Fruit fly (Drosophila melanogaster) whole organism, embryonic: ENCODE measurements around the gene mTerf3.

ENCODE experiments used
- Abd-B ChIP-seq: fragments of 200-800 bp; sonication (Bioruptor generic); optimal IDR thresholded peaks from 2 replicates; lab custom pipeline; 2018; ENCODE audit warnings: missing biosample characterization, mild to moderate bottlenecking, missing genetic modification characterization, moderate library complexity
- Ada2b ChIP-seq: fragments of 200-800 bp; sonication (Bioruptor generic); IDR thresholded peaks from 2 replicates; pipeline ENCODE4 v1.3.6; 2022; ENCODE audit warnings: missing biosample characterization, missing genetic modification characterization
- Aef1 ChIP-seq: fragments of 200-800 bp; sonication (Bioruptor generic); IDR thresholded peaks from 3 replicates; pipeline ENCODE4 v1.3.6; 2022; ENCODE audit warnings: missing biosample characterization, missing genetic modification characterization
- Atf6 ChIP-seq: fragments of 200-800 bp; sonication (Bioruptor generic); IDR thresholded peaks from 2 replicates; pipeline ENCODE4 v1.3.6; 2022; ENCODE audit warnings: missing biosample characterization, missing genetic modification characterization
- Bdp1 ChIP-seq: fragments of 200-800 bp; sonication (Bioruptor generic); optimal IDR thresholded peaks from 3 replicates; lab custom pipeline; 2016; ENCODE audit warnings: missing biosample characterization, missing genetic modification characterization
- BtbVII ChIP-seq: fragments of 200-800 bp; sonication (Bioruptor generic); optimal IDR thresholded peaks from 3 replicates; lab custom pipeline; 2017; ENCODE audit warnings: missing biosample characterization, mild to moderate bottlenecking, missing genetic modification characterization
- CG11398 ChIP-seq: fragments of 200-800 bp; sonication (Bioruptor generic); optimal IDR thresholded peaks from 2 replicates; lab custom pipeline; 2016; ENCODE audit warnings: missing biosample characterization, missing genetic modification characterization
- CG11504 ChIP-seq: fragments of 200-800 bp; sonication (Bioruptor generic); optimal IDR thresholded peaks from 3 replicates; lab custom pipeline; 2019; ENCODE audit warnings: missing biosample characterization, mild to moderate bottlenecking, missing genetic modification characterization, moderate library complexity
- CG12104 ChIP-seq: fragments of 200-800 bp; sonication (Bioruptor generic); optimal IDR thresholded peaks from 3 replicates; lab custom pipeline; 2016; ENCODE audit warnings: missing biosample characterization, missing genetic modification characterization
- CG13894 ChIP-seq: fragments of 200-800 bp; sonication (Bioruptor generic); optimal IDR thresholded peaks from 3 replicates; lab custom pipeline; 2018; ENCODE audit warnings: missing biosample characterization, mild to moderate bottlenecking, missing genetic modification characterization, moderate library complexity
- CG14050 ChIP-seq: fragments of 200-800 bp; sonication (Bioruptor generic); IDR thresholded peaks from 3 replicates; pipeline ENCODE4 v1.3.6; 2022; ENCODE audit warnings: missing biosample characterization, missing genetic modification characterization
- CG15269 ChIP-seq: fragments of 200-800 bp; sonication (Bioruptor generic); optimal IDR thresholded peaks from 2 replicates; lab custom pipeline; 2018; ENCODE audit warnings: missing biosample characterization, mild to moderate bottlenecking, missing genetic modification characterization, moderate library complexity
- CG1603 ChIP-seq: fragments of 200-800 bp; sonication (Bioruptor generic); optimal IDR thresholded peaks from 2 replicates; lab custom pipeline; 2019; ENCODE audit warnings: missing biosample characterization, mild to moderate bottlenecking, missing genetic modification characterization, moderate library complexity
- CG16779 ChIP-seq: fragments of 200-800 bp; sonication (Bioruptor generic); IDR thresholded peaks from 2 replicates; pipeline ENCODE4 v1.3.6; 2022; ENCODE audit warnings: missing biosample characterization, missing genetic modification characterization
- CG2202 ChIP-seq: fragments of 200-800 bp; sonication (Bioruptor generic); optimal IDR thresholded peaks from 2 replicates; lab custom pipeline; 2018; ENCODE audit warnings: missing biosample characterization, mild to moderate bottlenecking, missing genetic modification characterization
- CG2712 ChIP-seq: fragments of 200-800 bp; optimal IDR thresholded peaks from 3 replicates; lab custom pipeline; 2019; ENCODE audit warnings: missing biosample characterization, mild to moderate bottlenecking, missing genetic modification characterization, moderate library complexity
- CG31365 ChIP-seq: fragments of 200-800 bp; sonication (Bioruptor generic); optimal IDR thresholded peaks from 2 replicates; lab custom pipeline; 2018; ENCODE audit warnings: missing biosample characterization, mild to moderate bottlenecking, missing genetic modification characterization
- CG3163 ChIP-seq: fragments of 200-800 bp; sonication (Bioruptor generic); optimal IDR thresholded peaks from 3 replicates; lab custom pipeline; 2016; ENCODE audit warnings: missing biosample characterization, missing genetic modification characterization
- CG42726 ChIP-seq: fragments of 200-800 bp; sonication (Bioruptor generic); IDR thresholded peaks from 2 replicates; pipeline ENCODE4 v1.3.6; 2022; ENCODE audit warnings: missing biosample characterization, missing genetic modification characterization; ENCODE audit not compliant: partially characterized antibody
- CG6254 ChIP-seq: fragments of 200-800 bp; sonication (Bioruptor generic); optimal IDR thresholded peaks from 3 replicates; lab custom pipeline; 2017; ENCODE audit warnings: mild to moderate bottlenecking, missing biosample characterization, missing genetic modification reagents, missing genetic modification characterization
- CG6791 ChIP-seq: fragments of 200-800 bp; sonication (Bioruptor generic); IDR thresholded peaks from 3 replicates; pipeline ENCODE4 v1.3.6; 2022; ENCODE audit warnings: missing biosample characterization, missing genetic modification characterization; ENCODE audit not compliant: partially characterized antibody
- CG7357 ChIP-seq: fragments of 200-800 bp; sonication (Bioruptor generic); IDR thresholded peaks from 3 replicates; pipeline ENCODE4 v1.3.6; 2022; ENCODE audit warnings: missing biosample characterization, missing genetic modification characterization
- CG7556 ChIP-seq: fragments of 200-800 bp; sonication (Bioruptor generic); optimal IDR thresholded peaks from 2 replicates; lab custom pipeline; 2017; ENCODE audit warnings: missing biosample characterization, mild to moderate bottlenecking, missing genetic modification characterization
- CG7963 ChIP-seq: fragments of 200-800 bp; sonication (Bioruptor generic); IDR thresholded peaks from 3 replicates; pipeline ENCODE4 v1.3.6; 2022; ENCODE audit warnings: missing biosample characterization, missing genetic modification characterization; ENCODE audit not compliant: partially characterized antibody
- CG8089 ChIP-seq: fragments of 200-800 bp; sonication (Bioruptor generic); optimal IDR thresholded peaks from 3 replicates; lab custom pipeline; 2016; ENCODE audit warnings: missing biosample characterization, missing genetic modification characterization
- CG8359 ChIP-seq: fragments of 200-800 bp; sonication (Bioruptor generic); optimal IDR thresholded peaks from 2 replicates; lab custom pipeline; 2017; ENCODE audit warnings: missing biosample characterization, mild to moderate bottlenecking, missing genetic modification characterization, borderline replicate concordance
- CrebB ChIP-seq: fragments of 200-800 bp; sonication (Bioruptor generic); optimal IDR thresholded peaks from 3 replicates; lab custom pipeline; 2018; ENCODE audit warnings: missing biosample characterization, mild to moderate bottlenecking, missing genetic modification characterization
- ERR ChIP-seq: fragments of 200-800 bp; sonication (Bioruptor generic); optimal IDR thresholded peaks from 2 replicates; lab custom pipeline; 2016; ENCODE audit warnings: missing biosample characterization, missing genetic modification characterization
- HmgZ ChIP-seq: fragments of 200-800 bp; sonication (Bioruptor generic); optimal IDR thresholded peaks from 2 replicates; lab custom pipeline; 2018; ENCODE audit warnings: missing biosample characterization, mild to moderate bottlenecking, missing genetic modification characterization
- Hmx ChIP-seq: fragments of 200-800 bp; sonication (Bioruptor generic); optimal IDR thresholded peaks from 2 replicates; lab custom pipeline; 2016; ENCODE audit warnings: missing biosample characterization, missing genetic modification characterization
- MESR4 ChIP-seq: fragments of 200-800 bp; sonication (Bioruptor generic); optimal IDR thresholded peaks from 2 replicates; lab custom pipeline; 2018; ENCODE audit warnings: missing biosample characterization, mild to moderate bottlenecking, missing genetic modification characterization, moderate library complexity
- NC2α ChIP-seq: fragments of 200-800 bp; sonication (Bioruptor generic); optimal IDR thresholded peaks from 2 replicates; lab custom pipeline; 2016; ENCODE audit warnings: missing biosample characterization, missing genetic modification characterization
- NfI ChIP-seq: fragments of 200-800 bp; sonication (Bioruptor generic); optimal IDR thresholded peaks from 3 replicates; lab custom pipeline; 2018; ENCODE audit warnings: missing biosample characterization, mild to moderate bottlenecking, missing genetic modification characterization, moderate library complexity
- Vsx1 ChIP-seq: fragments of 200-800 bp; sonication (Bioruptor generic); optimal IDR thresholded peaks from 2 replicates; lab custom pipeline; 2017; ENCODE audit warnings: missing biosample characterization, mild to moderate bottlenecking, missing genetic modification characterization, missing genetic modification reagents
- crc ChIP-seq: fragments of 200-800 bp; sonication (Bioruptor generic); optimal IDR thresholded peaks from 2 replicates; lab custom pipeline; 2016; ENCODE audit warnings: missing biosample characterization, missing genetic modification characterization
- crol ChIP-seq: fragments of 200-800 bp; sonication (Bioruptor generic); IDR thresholded peaks from 2 replicates; pipeline ENCODE4 v1.3.6; 2022; ENCODE audit warnings: missing biosample characterization, missing genetic modification characterization
- exex ChIP-seq: fragments of 200-800 bp; sonication (Bioruptor generic); optimal IDR thresholded peaks from 4 replicates; lab custom pipeline; 2018; ENCODE audit warnings: missing biosample characterization, mild to moderate bottlenecking, missing genetic modification characterization, moderate library complexity
- gce ChIP-seq: fragments of 200-800 bp; sonication (Bioruptor generic); IDR thresholded peaks from 3 replicates; pipeline ENCODE4 v1.3.6; 2022; ENCODE audit warnings: missing biosample characterization, missing genetic modification characterization
- gfzf ChIP-seq: fragments of 200-800 bp; sonication (Bioruptor generic); optimal IDR thresholded peaks from 2 replicates; lab custom pipeline; 2016; ENCODE audit warnings: missing biosample characterization, mild to moderate bottlenecking, missing genetic modification characterization, moderate library complexity
- inv ChIP-seq: fragments of 200-800 bp; sonication (Bioruptor generic); IDR thresholded peaks from 2 replicates; pipeline ENCODE4 v1.3.6; 2022; ENCODE audit warnings: missing biosample characterization, missing genetic modification characterization; ENCODE audit not compliant: partially characterized antibody
- sc ChIP-seq, 3 experiments: fragments of >200 bp in 2 of 3; fragments of 200-800 bp in 1 of 3; sonication (Bioruptor generic) in 1 of 3; optimal IDR thresholded peaks; 2 replicates in 2 of 3; 3 replicates in 1 of 3; lab custom pipeline; 2017; ENCODE audit warnings: mild to moderate bottlenecking in 1 of 3, missing biosample characterization in 1 of 3, missing genetic modification characterization in 1 of 3, missing genetic modification reagents in 1 of 3
- schlank ChIP-seq: fragments of 200-800 bp; sonication (Bioruptor generic); optimal IDR thresholded peaks from 2 replicates; lab custom pipeline; 2018; ENCODE audit warnings: missing biosample characterization, mild to moderate bottlenecking, missing genetic modification characterization
- sim ChIP-seq: fragments of 200-800 bp; sonication (Bioruptor generic); IDR thresholded peaks from 2 replicates; pipeline ENCODE4 v1.3.6; 2022; ENCODE audit warnings: missing biosample characterization, missing genetic modification characterization
- tio ChIP-seq: fragments of 200-800 bp; sonication (Bioruptor generic); optimal IDR thresholded peaks from 2 replicates; lab custom pipeline; 2017; ENCODE audit warnings: missing biosample characterization, missing genetic modification characterization, inconsistent platforms
- tll ChIP-seq, 2 experiments: fragments of 200-800 bp in 1 of 2; fragments of >200 bp in 1 of 2; sonication (Bioruptor generic) in 1 of 2; optimal IDR thresholded peaks; 2 replicates each; lab custom pipeline; 2017 to 2019; ENCODE audit warnings: missing biosample characterization in 2 of 2, missing genetic modification characterization in 2 of 2, mild to moderate bottlenecking in 1 of 2, moderate library complexity in 1 of 2
- trh ChIP-seq: fragments of 200-800 bp; sonication (Bioruptor generic); optimal IDR thresholded peaks from 2 replicates; lab custom pipeline; 2016; ENCODE audit warnings: missing biosample characterization, missing genetic modification characterization
- zfh2 ChIP-seq: fragments of 200-800 bp; sonication (Bioruptor generic); optimal IDR thresholded peaks from 2 replicates; lab custom pipeline; 2016; ENCODE audit warnings: missing biosample characterization, missing genetic modification characterization

The mTerf3 gene

DNA sequence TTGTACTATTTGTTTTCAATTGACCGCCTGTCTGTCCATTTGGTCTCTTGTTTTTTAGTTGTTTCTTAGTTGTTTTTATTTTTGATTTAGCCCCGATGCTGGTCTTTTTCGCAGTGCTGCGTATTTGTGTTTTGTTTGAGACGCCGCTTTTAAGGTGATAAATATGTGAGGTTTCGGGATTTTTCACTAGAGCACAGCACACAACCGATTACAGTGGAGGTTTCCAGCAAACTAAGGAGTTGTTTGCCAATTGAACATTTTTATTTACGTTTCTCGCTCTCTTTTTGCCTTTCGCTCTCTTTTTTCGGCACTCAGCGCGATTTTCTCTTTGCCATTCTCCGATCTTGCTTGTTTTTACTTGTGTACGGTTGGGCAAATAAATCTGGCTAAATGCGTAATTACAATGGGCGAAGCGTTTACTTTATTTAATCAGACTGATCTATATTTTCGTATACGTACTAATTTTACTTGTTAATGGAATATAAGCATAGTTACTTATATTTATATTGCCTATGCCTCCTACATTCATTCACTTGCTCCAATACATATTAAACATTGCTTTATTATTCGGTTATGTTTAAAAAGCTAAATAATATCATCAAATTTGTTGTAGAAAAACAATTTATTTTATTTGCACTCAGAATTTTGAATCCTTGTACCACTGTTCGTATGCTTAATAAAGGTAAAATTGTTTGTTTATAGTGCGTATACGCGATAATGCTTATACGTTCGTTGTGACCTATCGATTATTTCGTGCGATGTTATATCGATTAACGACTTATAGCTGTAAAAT, 19.8 kb upstream of the mTerf3 start, which contains the start of gene Rcd2 (continued):
- peak; percentile 69; the same call in 2 of the 3 replicates for TF ChIP-seq CG7357 (GFP tag; lab: Robert Waterston, UW)
- peak; percentile 89; the same call in 1 of the 2 replicates for TF ChIP-seq CG42726 (GFP tag; lab: Robert Waterston, UW)
- TF ChIP-seq Hmx (GFP tag; lab: Kevin White, UChicago): peak; percentile 20
- TF ChIP-seq CG13894 (tag; lab: Kevin White, UChicago): peak; percentile 91
- TF ChIP-seq CG7963 (GFP tag; lab: Robert Waterston, UW): peak; percentile 64
- TF ChIP-seq CG2202: peak; percentile 15
- peak; percentile 89 for TF ChIP-seq CG11504 (tag; lab: Kevin White, UChicago)
- TF ChIP-seq CG15269 (tag; lab: Kevin White, UChicago): peak; percentile 91
- peak; percentile 29 for TF ChIP-seq CG8359 (GFP tag; lab: Kevin White, UChicago)
- TF ChIP-seq trh (GFP tag; lab: Kevin White, UChicago): no peak
- peak; percentile 61 for TF ChIP-seq Aef1 (GFP tag; lab: Robert Waterston, UW)
- TF ChIP-seq Ada2b (GFP tag; lab: Robert Waterston, UW): peak; percentile 66
- TF ChIP-seq crol (GFP tag; lab: Robert Waterston, UW): no peak
- peak; percentile 49 for TF ChIP-seq Bdp1 (GFP tag; lab: Kevin White, UChicago)
- 0 out of 2 replicates have a peak, but pooled peaks have one; percentile 3 for TF ChIP-seq CG16779 (GFP tag; lab: Robert Waterston, UW)
- TF ChIP-seq BtbVII (GFP tag; lab: Kevin White, UChicago): peak; percentile 92
- peak; percentile 93 for TF ChIP-seq CG3163 (GFP tag; lab: Kevin White, UChicago)
- no peak; the same call in 2 of the 3 replicates for TF ChIP-seq gce (GFP tag; lab: Robert Waterston, UW)
- TF ChIP-seq CrebB (tag; lab: Kevin White, UChicago): peak; percentile 79
- TF ChIP-seq CG11398 (GFP tag; lab: Kevin White, UChicago): peak; percentile 56
- no peak for TF ChIP-seq gfzf (GFP tag; lab: Kevin White, UChicago)
- TF ChIP-seq tio (GFP tag; lab: Kevin White, UChicago): no peak
- TF ChIP-seq NfI (GFP tag; lab: Kevin White, UChicago): peak; percentile 82
- TF ChIP-seq Abd-B (GFP tag; lab: Kevin White, UChicago): peak; percentile 59
- peak; percentile 44 for TF ChIP-seq zfh2 (GFP tag; lab: Kevin White, UChicago)
- TF ChIP-seq tll (GFP tag; optimal IDR thresholded peaks at IDR 0.05; lab: Kevin White, UChicago): no peak
- peak; percentile 28 for TF ChIP-seq CG31365 (tag; lab: Kevin White, UChicago)
- TF ChIP-seq CG12104 (GFP tag; lab: Kevin White, UChicago): peak; percentile 46
- TF ChIP-seq inv (GFP tag; lab: Robert Waterston, UW): peak; percentile 74
- peak; percentile 90 for TF ChIP-seq CG6791
- TF ChIP-seq NC2α: no peak
- TF ChIP-seq Atf6 (GFP tag; lab: Robert Waterston, UW): peak; percentile 86
- TF ChIP-seq sim (GFP tag; lab: Robert Waterston, UW): no peak
- peak; percentile 85 for TF ChIP-seq exex (tag; lab: Kevin White, UChicago)
- TF ChIP-seq CG2712 (tag; lab: Kevin White, UChicago): peak; percentile 86
- peak; percentile 89 for TF ChIP-seq CG7556
- no peak; the same call in 1 of the 3 replicates for TF ChIP-seq CG14050 (GFP tag; lab: Robert Waterston, UW)
- peak; percentile 88 for TF ChIP-seq HmgZ (tag; lab: Kevin White, UChicago)
- TF ChIP-seq Vsx1: peak; percentile 74
- TF ChIP-seq CG8089: no peak
- peak; percentile 44 for TF ChIP-seq crc (GFP tag; lab: Kevin White, UChicago)
- TF ChIP-seq sc (optimal IDR thresholded peaks at IDR 0.05; lab: Kevin White, UChicago): no peak
- TF ChIP-seq sc (GFP tag; optimal IDR thresholded peaks at IDR 0.05; lab: Kevin White, UChicago): no peak
- TF ChIP-seq schlank (tag; lab: Kevin White, UChicago): peak; percentile 68
- TF ChIP-seq CG6254 (GFP tag; lab: Kevin White, UChicago): peak; percentile 60
- TF ChIP-seq MESR4 (GFP tag; lab: Kevin White, UChicago): no peak
- no peak for TF ChIP-seq ERR (GFP tag; lab: Kevin White, UChicago)
- TF ChIP-seq CG1603 (tag; lab: Kevin White, UChicago): peak; percentile 76
